Worm (Caenorhabditis elegans) whole organism, L2 larva: ENCODE measurements around the gene drap-1.

ENCODE experiments used
- ZK546.5 ChIP-seq: sonication (generic microtip); optimal IDR thresholded peaks from 2 replicates; lab custom pipeline; 2017; ENCODE audit warnings: missing biosample characterization, missing genetic modification characterization
- alr-1 ChIP-seq: fragments of 150-350 bp; optimal IDR thresholded peaks from 2 replicates; lab custom pipeline; 2014; ENCODE audit warnings: missing biosample characterization, missing genetic modification characterization
- ceh-82 ChIP-seq: fragments of 150-350 bp; optimal IDR thresholded peaks from 2 replicates; lab custom pipeline; 2014; ENCODE audit warnings: missing biosample characterization, missing genetic modification characterization
- crh-2 ChIP-seq: sonication (generic microtip); optimal IDR thresholded peaks from 2 replicates; lab custom pipeline; 2017; ENCODE audit warnings: missing biosample characterization, missing genetic modification characterization
- lin-39 ChIP-seq: fragments of 150-350 bp; optimal IDR thresholded peaks from 2 replicates; lab custom pipeline; 2014; ENCODE audit warnings: missing biosample characterization, missing genetic modification reagents, missing genetic modification characterization
- lsy-2 ChIP-seq, 2 experiments: fragments of 150-350 bp in 1 of 2; sonication (generic microtip) in 1 of 2; optimal IDR thresholded peaks; 2 replicates each; lab custom pipeline; 2014 to 2017; ENCODE audit warnings: missing biosample characterization in 2 of 2, missing genetic modification characterization in 2 of 2
- mdl-1 ChIP-seq, 2 experiments: fragments of 150-350 bp in 1 of 2; sonication (generic microtip) in 1 of 2; optimal IDR thresholded peaks; 2 replicates each; lab custom pipeline; 2017; ENCODE audit warnings: missing biosample characterization in 2 of 2, missing genetic modification characterization in 2 of 2
- nhr-237 ChIP-seq: fragments of 150-350 bp; optimal IDR thresholded peaks from 2 replicates; lab custom pipeline; 2014; ENCODE audit warnings: missing biosample characterization, missing genetic modification characterization
- unc-62 ChIP-seq: fragments of 150-350 bp; optimal IDR thresholded peaks from 2 replicates; lab custom pipeline; 2014; ENCODE audit warnings: missing biosample characterization, missing genetic modification reagents, missing genetic modification characterization

DNA sequence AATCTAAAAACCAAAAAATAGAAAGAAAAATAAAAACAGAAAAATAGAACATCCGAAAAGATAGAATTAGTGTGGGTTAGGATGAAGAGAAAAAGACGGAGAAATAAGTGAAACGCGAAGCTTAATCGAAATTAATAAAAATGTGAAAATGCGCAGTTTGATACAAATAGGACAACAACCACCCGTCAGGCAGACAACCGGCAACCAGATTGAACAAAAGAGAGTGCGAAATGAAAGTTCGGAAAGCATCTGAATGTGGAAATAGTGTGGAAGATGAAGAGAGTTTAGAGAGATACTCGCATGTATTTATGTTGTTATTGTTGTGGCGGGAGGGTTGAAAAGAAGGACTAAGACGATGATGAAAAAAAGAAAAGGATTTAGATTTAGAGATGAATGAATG, 28.5 kb downstream of the drap-1 start:
- no peak for TF ChIP-seq nhr-237
- TF ChIP-seq lsy-2 (tag; optimal IDR thresholded peaks at IDR 0.05; lab: Kevin White, UChicago): no peak
- no peak for TF ChIP-seq ZK546.5 (tag; lab: Kevin White, UChicago)
- no peak for TF ChIP-seq crh-2 (tag; lab: Kevin White, UChicago)
- no peak for TF ChIP-seq lin-39 (tag; lab: Kevin White, UChicago)
- TF ChIP-seq ceh-82 (tag; lab: Kevin White, UChicago): no peak
- no peak for TF ChIP-seq mdl-1 (tag; optimal IDR thresholded peaks at IDR 0.05; lab: Kevin White, UChicago)
- TF ChIP-seq alr-1 (tag; lab: Kevin White, UChicago): no peak
- TF ChIP-seq unc-62 (GFP tag; lab: Kevin White, UChicago): no peak
